Fruit fly (Drosophila melanogaster) Kc167 (cell line): ENCODE measurements around the gene loj.

Experiments used
- Myc ChIP-seq: fragments of >200 bp; optimal IDR thresholded peaks from 2 replicates; lab custom pipeline; 2017; ENCODE audit warnings: missing external identifiers
- h ChIP-seq: fragments of >200 bp; optimal IDR thresholded peaks from 3 replicates; lab custom pipeline; 2018; ENCODE audit warnings: missing external identifiers
- psq ChIP-seq: fragments of >200 bp; optimal IDR thresholded peaks from 2 replicates; lab custom pipeline; 2017; ENCODE audit warnings: missing external identifiers
- ttk ChIP-seq: sonication (Bioruptor generic); optimal IDR thresholded peaks from 2 replicates; lab custom pipeline; 2017; ENCODE audit warnings: missing external identifiers

- TF ChIP-seq psq (lab: Kevin White, UChicago), result no peak
- no peak for TF ChIP-seq h (lab: Kevin White, UChicago)
- no peak for TF ChIP-seq ttk
- no peak for TF ChIP-seq Myc (lab: Kevin White, UChicago)
Measured at dm6 chr3L:6085157-6085556, 9.6 kb upstream of the loj start.
